Worm (Caenorhabditis elegans) whole organism, early embryonic: Measurements from ENCODE around the gene F29F11.20.

Experiments
- B0310.2 ChIP-seq: sonication (generic microtip); optimal IDR thresholded peaks from 2 replicates; lab custom pipeline; 2016; ENCODE audit warnings: mild to moderate bottlenecking, missing genetic modification characterization, missing compliant biosample characterization
- F13C5.2 ChIP-seq: sonication (generic microtip); optimal IDR thresholded peaks from 2 replicates; lab custom pipeline; 2017; ENCODE audit warnings: mild to moderate bottlenecking, missing genetic modification characterization, inconsistent platforms, missing compliant biosample characterization
- aly-1 ChIP-seq: sonication (generic microtip); optimal IDR thresholded peaks from 2 replicates; lab custom pipeline; 2016; ENCODE audit warnings: missing genetic modification characterization, missing compliant biosample characterization
- ama-1 ChIP-seq: fragments of 150-350 bp; optimal IDR thresholded peaks from 2 replicates; lab custom pipeline; 2014
- ceh-36 ChIP-seq: sonication (generic microtip); optimal IDR thresholded peaks from 2 replicates; lab custom pipeline; 2016; ENCODE audit warnings: missing genetic modification characterization, inconsistent platforms, missing compliant biosample characterization
- ets-7 ChIP-seq: sonication (generic microtip); optimal IDR thresholded peaks from 2 replicates; lab custom pipeline; 2016; ENCODE audit warnings: missing genotype, missing genetic modification characterization, missing compliant biosample characterization
- flt-1 ChIP-seq: fragments of 200-800 bp; sonication (Bioruptor generic); IDR thresholded peaks from 2 replicates; pipeline ENCODE4 v1.3.6; 2022; ENCODE audit warnings: missing genetic modification characterization, missing compliant biosample characterization
- hmbx-1 ChIP-seq: sonication (generic microtip); optimal IDR thresholded peaks from 2 replicates; lab custom pipeline; 2016; ENCODE audit warnings: mild to moderate bottlenecking, missing genetic modification characterization, missing compliant biosample characterization
- hmg-4 ChIP-seq: fragments of 200-800 bp; sonication (Bioruptor generic); optimal IDR thresholded peaks from 2 replicates; lab custom pipeline; 2018; ENCODE audit warnings: mild to moderate bottlenecking, missing genetic modification characterization, missing compliant biosample characterization
- pes-1 ChIP-seq: fragments of 200-800 bp; sonication (Bioruptor generic); IDR thresholded peaks from 2 replicates; pipeline ENCODE4 v1.3.6; 2022; ENCODE audit warnings: missing genetic modification reagents, missing genetic modification characterization, missing compliant biosample characterization
- scrt-1 ChIP-seq: fragments of 200-800 bp; sonication (Bioruptor generic); IDR thresholded peaks from 2 replicates; pipeline ENCODE4 v1.3.6; 2022; ENCODE audit warnings: missing genetic modification characterization, missing compliant biosample characterization
- sea-1 ChIP-seq: fragments of 200-800 bp; sonication (Bioruptor generic); conservative IDR thresholded peaks from 2 replicates; pipeline ENCODE4 v1.3.6; 2022; ENCODE audit warnings: missing genetic modification characterization, missing compliant biosample characterization
- tbx-11 ChIP-seq: fragments of 200-800 bp; sonication (Bioruptor generic); IDR thresholded peaks from 2 replicates; pipeline ENCODE4 v1.3.6; 2022; ENCODE audit warnings: missing genetic modification characterization, missing compliant biosample characterization

DNA sequence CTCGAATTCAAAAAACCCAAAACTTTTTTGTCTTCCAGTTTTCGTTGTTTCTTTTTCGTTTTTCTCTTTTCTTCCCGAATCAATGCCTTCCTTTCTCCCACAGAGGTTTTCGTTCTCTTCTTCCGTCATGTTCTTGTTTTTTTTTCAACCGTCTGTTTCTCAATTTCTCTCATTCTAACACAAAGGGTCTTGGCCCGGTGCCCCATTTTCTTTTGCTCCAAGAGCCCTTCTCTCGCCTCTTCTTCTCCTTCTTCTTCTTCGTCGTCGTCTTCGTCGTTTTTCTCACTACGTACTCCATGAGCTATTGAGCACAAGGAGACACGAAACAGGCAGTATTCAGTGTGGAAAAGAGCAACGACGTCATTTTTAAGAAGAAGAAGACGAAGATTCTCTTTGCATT lies 10.2 kb upstream of the F29F11.20 start:
- TF ChIP-seq flt-1 (GFP tag; lab: Robert Waterston, UW) (no peak), sea-1 (no peak), ama-1 (no peak), B0310.2 (no peak), ceh-36 (tag; lab: Kevin White, UChicago) (no peak), hmg-4 (GFP tag; lab: Kevin White, UChicago) (no peak), pes-1 (GFP tag; lab: Robert Waterston, UW) (no peak), F13C5.2 (tag; lab: Kevin White, UChicago) (no peak), scrt-1 (GFP tag; lab: Robert Waterston, UW) (no peak), hmbx-1 (no peak), tbx-11 (GFP tag; lab: Robert Waterston, UW) (no peak), ets-7 (tag; lab: Kevin White, UChicago) (no peak), aly-1 (tag; lab: Kevin White, UChicago) (no peak)
